Fruit fly (Drosophila melanogaster) whole organism, wandering third instar larva: Measurements from ENCODE around the gene CG5810.

Experiments used
- Abd-B ChIP-seq: fragments of >200 bp; optimal IDR thresholded peaks from 2 replicates; lab custom pipeline; 2017; ENCODE audit warnings: missing biosample characterization, missing genetic modification characterization
- CG32264 ChIP-seq: fragments of 200-800 bp; sonication (Bioruptor generic); optimal IDR thresholded peaks from 2 replicates; lab custom pipeline; 2016; ENCODE audit warnings: missing biosample characterization, missing genetic modification characterization
- CG9705 ChIP-seq: fragments of 200-800 bp; sonication (Bioruptor generic); optimal IDR thresholded peaks from 2 replicates; lab custom pipeline; 2018; ENCODE audit warnings: missing biosample characterization, mild to moderate bottlenecking, missing genetic modification characterization
- CrebA ChIP-seq: fragments of 200-800 bp; sonication (Bioruptor generic); optimal IDR thresholded peaks from 2 replicates; lab custom pipeline; 2016; ENCODE audit warnings: missing biosample characterization, mild to moderate bottlenecking, missing genetic modification characterization, borderline replicate concordance
- Dfd ChIP-seq: fragments of >200 bp; optimal IDR thresholded peaks from 2 replicates; lab custom pipeline; 2017; ENCODE audit warnings: missing biosample characterization, missing genetic modification characterization
- Dif ChIP-seq: fragments of 200-275, 200-300 bp; sonication (Bioruptor generic); optimal IDR thresholded peaks from 2 replicates; lab custom pipeline; 2018; ENCODE audit warnings: missing biosample characterization, missing genetic modification characterization; ENCODE audit not compliant: partially characterized antibody
- GATAd ChIP-seq: sonication (Bioruptor generic); optimal IDR thresholded peaks from 2 replicates; lab custom pipeline; 2016; ENCODE audit warnings: missing biosample characterization, missing genetic modification characterization
- HLH106 ChIP-seq: fragments of 200-800 bp; optimal IDR thresholded peaks from 3 replicates; lab custom pipeline; 2019; ENCODE audit warnings: missing biosample characterization, mild to moderate bottlenecking, missing genetic modification characterization, moderate library complexity
- Hnf4 ChIP-seq: fragments of 200-800 bp; sonication (Bioruptor generic); optimal IDR thresholded peaks from 2 replicates; lab custom pipeline; 2016; ENCODE audit warnings: missing biosample characterization, mild to moderate bottlenecking, missing genetic modification characterization
- Hr78 ChIP-seq: fragments of >200 bp; optimal IDR thresholded peaks from 2 replicates; lab custom pipeline; 2017; ENCODE audit warnings: missing biosample characterization, missing genetic modification characterization
- Hr83 ChIP-seq: fragments of 200-300 bp; sonication (Bioruptor generic); optimal IDR thresholded peaks from 2 replicates; lab custom pipeline; 2016; ENCODE audit warnings: missing biosample characterization, mild to moderate bottlenecking, missing genetic modification characterization, moderate library complexity; ENCODE audit not compliant: poor library complexity, severe bottlenecking
- Jra ChIP-seq: sonication (Bioruptor generic); optimal IDR thresholded peaks from 2 replicates; lab custom pipeline; 2016; ENCODE audit warnings: missing biosample characterization, missing genetic modification characterization
- Mio ChIP-seq: sonication (Bioruptor generic); optimal IDR thresholded peaks from 2 replicates; lab custom pipeline; 2016; ENCODE audit warnings: missing biosample characterization, missing genetic modification characterization
- Myc ChIP-seq: fragments of >200 bp; optimal IDR thresholded peaks from 2 replicates; lab custom pipeline; 2017
- N ChIP-seq: fragments of >200 bp; optimal IDR thresholded peaks from 2 replicates; lab custom pipeline; 2018; ENCODE audit warnings: missing biosample characterization, missing external identifiers, missing genetic modification characterization
- OdsH ChIP-seq: fragments of 200-800 bp; sonication (Bioruptor generic); optimal IDR thresholded peaks from 2 replicates; lab custom pipeline; 2016; ENCODE audit warnings: missing biosample characterization, mild to moderate bottlenecking, missing genetic modification characterization
- Rel ChIP-seq, 2 experiments: fragments of 200-800 bp; sonication (Bioruptor generic) in 1 of 2; optimal IDR thresholded peaks; 2 replicates in 1 of 2; 3 replicates in 1 of 2; lab custom pipeline; 2016 to 2019; ENCODE audit warnings: mild to moderate bottlenecking in 2 of 2, missing biosample characterization in 2 of 2, missing genetic modification characterization in 2 of 2, moderate library complexity in 1 of 2
- Sp1 ChIP-seq: fragments of 200-800 bp; sonication (Bioruptor generic); optimal IDR thresholded peaks from 3 replicates; lab custom pipeline; 2019; ENCODE audit warnings: missing biosample characterization, mild to moderate bottlenecking, missing genetic modification characterization, moderate library complexity
- Vsx2 ChIP-seq: fragments of 200-300, 225-300 bp; sonication (Bioruptor generic); optimal IDR thresholded peaks from 2 replicates; lab custom pipeline; 2018; ENCODE audit warnings: missing biosample characterization, missing genetic modification characterization; ENCODE audit not compliant: partially characterized antibody
- br ChIP-seq: fragments of 200-800 bp; sonication (Bioruptor generic); optimal IDR thresholded peaks from 2 replicates; lab custom pipeline; 2016; ENCODE audit warnings: missing biosample characterization, missing genetic modification characterization
- brk ChIP-seq: fragments of 200-800 bp; sonication (Bioruptor generic); optimal IDR thresholded peaks from 2 replicates; lab custom pipeline; 2016; ENCODE audit warnings: missing biosample characterization, mild to moderate bottlenecking, missing genetic modification characterization
- dl ChIP-seq, 2 experiments: fragments of 175-275, 200-275 bp in 1 of 2; fragments of 200-275 bp in 1 of 2; sonication (Bioruptor generic); optimal IDR thresholded peaks; lab custom pipeline; 2018; ENCODE audit warnings: mild to moderate bottlenecking in 2 of 2, missing biosample characterization in 2 of 2, missing genetic modification characterization in 2 of 2, moderate library complexity in 2 of 2; ENCODE audit not compliant: partially characterized antibody in 2 of 2, insufficient read depth in 1 of 2
- dmrt93B ChIP-seq: fragments of 200-800 bp; sonication (Bioruptor generic); optimal IDR thresholded peaks from 2 replicates; lab custom pipeline; 2018; ENCODE audit warnings: missing biosample characterization, mild to moderate bottlenecking, missing genetic modification characterization
- dsf ChIP-seq: sonication (Bioruptor generic); optimal IDR thresholded peaks from 2 replicates; lab custom pipeline; 2016; ENCODE audit warnings: missing biosample characterization, missing genetic modification characterization, borderline replicate concordance
- ey ChIP-seq: fragments of 200-800 bp; sonication (Bioruptor generic); optimal IDR thresholded peaks from 2 replicates; lab custom pipeline; 2016; ENCODE audit warnings: missing biosample characterization, missing genetic modification characterization
- foxo ChIP-seq, 2 experiments: fragments of 200-800 bp; sonication (Bioruptor generic); optimal IDR thresholded peaks; 2 replicates in 1 of 2; 3 replicates in 1 of 2; lab custom pipeline; 2016 to 2017; ENCODE audit warnings: missing biosample characterization in 2 of 2, missing genetic modification characterization in 2 of 2
- fru ChIP-seq: fragments of 200-800 bp; sonication (Bioruptor generic); optimal IDR thresholded peaks from 3 replicates; lab custom pipeline; 2016; ENCODE audit warnings: missing biosample characterization, mild to moderate bottlenecking, missing genetic modification characterization
- h ChIP-seq: fragments of 200-800 bp; sonication (Bioruptor generic); optimal IDR thresholded peaks from 3 replicates; lab custom pipeline; 2016; ENCODE audit warnings: missing biosample characterization, mild to moderate bottlenecking, missing genetic modification characterization
- jim ChIP-seq: fragments of 175-275, 200-325 bp; sonication (Bioruptor generic); optimal IDR thresholded peaks from 2 replicates; lab custom pipeline; 2016; ENCODE audit warnings: missing biosample characterization, mild to moderate bottlenecking, missing genetic modification characterization
- lola ChIP-seq: fragments of >200 bp; optimal IDR thresholded peaks from 2 replicates; lab custom pipeline; 2017; ENCODE audit warnings: missing biosample characterization, missing genetic modification characterization
- pan ChIP-seq: fragments of >200 bp; optimal IDR thresholded peaks from 2 replicates; lab custom pipeline; 2017
- psq ChIP-seq: fragments of 200-800 bp; sonication (Bioruptor generic); optimal IDR thresholded peaks from 3 replicates; lab custom pipeline; 2017; ENCODE audit warnings: missing biosample characterization, mild to moderate bottlenecking, missing genetic modification characterization, moderate library complexity
- rgr ChIP-seq: fragments of 200-800 bp; sonication (Bioruptor generic); optimal IDR thresholded peaks from 3 replicates; lab custom pipeline; 2016; ENCODE audit warnings: missing biosample characterization, mild to moderate bottlenecking, missing genetic modification characterization
- sage ChIP-seq: fragments of 200-800 bp; sonication (Bioruptor generic); optimal IDR thresholded peaks from 2 replicates; lab custom pipeline; 2016; ENCODE audit warnings: missing biosample characterization, mild to moderate bottlenecking, missing genetic modification characterization
- sv ChIP-seq: fragments of 200-800 bp; sonication (Bioruptor generic); optimal IDR thresholded peaks from 3 replicates; lab custom pipeline; 2016; ENCODE audit warnings: missing biosample characterization, missing genetic modification characterization
- tai ChIP-seq: sonication (Bioruptor generic); optimal IDR thresholded peaks from 2 replicates; lab custom pipeline; 2016; ENCODE audit warnings: missing biosample characterization, missing genetic modification characterization
- usp ChIP-seq: fragments of >200 bp; optimal IDR thresholded peaks from 2 replicates; lab custom pipeline; 2017; ENCODE audit warnings: missing biosample characterization, missing genetic modification characterization
- woc ChIP-seq: sonication (Bioruptor generic); optimal IDR thresholded peaks from 2 replicates; lab custom pipeline; 2016; ENCODE audit warnings: missing biosample characterization, mild to moderate bottlenecking, missing genetic modification characterization

Gene CG5810

dm6 chr3R:21138220-21138754 lies 25.3 kb upstream of the CG5810 start, which contains the start of gene meigo:
Gene meigo, plus strand, starts transcription at chr3R:21138270.
- TF ChIP-seq fru (GFP tag; lab: Kevin White, UChicago) (no peak), N (GFP tag; lab: Kevin White, UChicago) (no peak), CG9705 (peak; percentile 57), Rel (GFP tag; optimal IDR thresholded peaks at IDR 0.05; lab: Kevin White, UChicago) (no peak), Rel (tag; optimal IDR thresholded peaks at IDR 0.05; lab: Kevin White, UChicago) (peak; percentile 40), psq (peak; percentile 41), ey (GFP tag; lab: Kevin White, UChicago) (peak; percentile 74), Dfd (no peak), sv (peak; percentile 25), HLH106 (peak; percentile 89), OdsH (GFP tag; lab: Kevin White, UChicago) (peak; percentile 39), Sp1 (GFP tag; lab: Kevin White, UChicago) (peak; percentile 73), Myc (lab: Kevin White, UChicago) (peak; percentile 98), woc (peak; percentile 94)

dm6 chr3R:21140458-21140857 lies 23.1 kb upstream of the CG5810 start, which contains the start of gene SNF4Agamma:
Gene SNF4Agamma, plus strand, starts transcription at chr3R:21140739.
- TF ChIP-seq usp (GFP tag; lab: Kevin White, UChicago) (no peak), ey (GFP tag; lab: Kevin White, UChicago) (no peak), pan (lab: Kevin White, UChicago) (no peak), Jra (GFP tag; lab: Kevin White, UChicago) (no peak), OdsH (GFP tag; lab: Kevin White, UChicago) (no peak), fru (GFP tag; lab: Kevin White, UChicago) (no peak), Hr83 (GFP tag; lab: Kevin White, UChicago) (no peak), dl (GFP tag; optimal IDR thresholded peaks at IDR 0.05; lab: Kevin White, UChicago; ENCODE audit: insufficient read depth in 1 of 2, partially characterized antibody in 2 of 2) (no peak), sage (no peak), CG32264 (GFP tag; lab: Kevin White, UChicago) (no peak), Rel (GFP tag; optimal IDR thresholded peaks at IDR 0.05; lab: Kevin White, UChicago) (no peak), Rel (tag; optimal IDR thresholded peaks at IDR 0.05; lab: Kevin White, UChicago) (peak; percentile 30), CG9705 (no peak), Hnf4 (GFP tag; lab: Kevin White, UChicago) (no peak), Dfd (no peak), Vsx2 (GFP tag; lab: Kevin White, UChicago) (no peak), tai (GFP tag; lab: Kevin White, UChicago) (no peak), woc (peak; percentile 12), Myc (lab: Kevin White, UChicago) (peak; percentile 37), Sp1 (GFP tag; lab: Kevin White, UChicago) (peak; percentile 20), psq (no peak), Hr78 (GFP tag; lab: Kevin White, UChicago) (no peak), N (GFP tag; lab: Kevin White, UChicago) (no peak), lola (GFP tag; lab: Kevin White, UChicago) (no peak), Abd-B (GFP tag; lab: Kevin White, UChicago) (no peak), br (GFP tag; lab: Kevin White, UChicago) (no peak), rgr (GFP tag; lab: Kevin White, UChicago) (peak; percentile 24), foxo (GFP tag; optimal IDR thresholded peaks at IDR 0.05; lab: Kevin White, UChicago) (peak in 1 of 2 experiments; percentile 29), CrebA (no peak), HLH106 (peak; percentile 51), h (no peak), GATAd (no peak), dsf (GFP tag; lab: Kevin White, UChicago) (no peak), jim (no peak), Mio (GFP tag; lab: Kevin White, UChicago) (no peak), dmrt93B (GFP tag; lab: Kevin White, UChicago) (no peak), Dif (GFP tag; lab: Kevin White, UChicago) (no peak), sv (no peak), brk (GFP tag; lab: Kevin White, UChicago) (no peak)
